Fruit fly (Drosophila melanogaster) whole organism, embryonic: Measurements from ENCODE around the gene mus101.

Experiments used
- Aef1 ChIP-seq: fragments of 200-800 bp; sonication (Bioruptor generic); IDR thresholded peaks from 3 replicates; pipeline ENCODE4 v1.3.6; 2022; ENCODE audit warnings: missing biosample characterization, missing genetic modification characterization
- Atf6 ChIP-seq: fragments of 200-800 bp; sonication (Bioruptor generic); IDR thresholded peaks from 2 replicates; pipeline ENCODE4 v1.3.6; 2022; ENCODE audit warnings: missing biosample characterization, missing genetic modification characterization
- C15 ChIP-seq: fragments of 200-800 bp; sonication (Bioruptor generic); IDR thresholded peaks from 3 replicates; pipeline ENCODE4 v1.3.6; 2022; ENCODE audit warnings: missing biosample characterization, missing genetic modification characterization
- CG10147 ChIP-seq: fragments of 200-800 bp; sonication (Bioruptor generic); optimal IDR thresholded peaks from 2 replicates; lab custom pipeline; 2019; ENCODE audit warnings: missing biosample characterization, mild to moderate bottlenecking, missing genetic modification characterization, moderate library complexity
- CG11085 ChIP-seq: fragments of 200-800 bp; sonication (Bioruptor generic); IDR thresholded peaks from 2 replicates; pipeline ENCODE4 v1.3.6; 2022; ENCODE audit warnings: missing biosample characterization, missing genetic modification characterization
- CG11456 ChIP-seq: fragments of 200-800 bp; sonication (Bioruptor generic); IDR thresholded peaks from 3 replicates; pipeline ENCODE4 v1.3.6; 2022; ENCODE audit warnings: missing biosample characterization, missing genetic modification characterization
- CG11723 ChIP-seq: fragments of 200-800 bp; sonication (Bioruptor generic); optimal IDR thresholded peaks from 2 replicates; lab custom pipeline; 2017; ENCODE audit warnings: missing biosample characterization, mild to moderate bottlenecking, missing genetic modification characterization
- CG13123 ChIP-seq: fragments of 200-800 bp; sonication (Bioruptor generic); optimal IDR thresholded peaks from 2 replicates; lab custom pipeline; 2016; ENCODE audit warnings: missing biosample characterization, missing genetic modification characterization
- CG15514 ChIP-seq: fragments of 200-800 bp; sonication (Bioruptor generic); optimal IDR thresholded peaks from 3 replicates; lab custom pipeline; 2017; ENCODE audit warnings: missing biosample characterization, missing genetic modification characterization, mild to moderate bottlenecking, moderate library complexity, missing genetic modification reagents
- CG16815 ChIP-seq: fragments of 200-800 bp; sonication (Bioruptor generic); optimal IDR thresholded peaks from 3 replicates; lab custom pipeline; 2017; ENCODE audit warnings: missing biosample characterization, mild to moderate bottlenecking, missing genetic modification characterization
- CG17385 ChIP-seq: fragments of 200-800 bp; sonication (Bioruptor generic); optimal IDR thresholded peaks from 3 replicates; lab custom pipeline; 2018; ENCODE audit warnings: missing biosample characterization, mild to moderate bottlenecking, missing genetic modification characterization
- CG18262 ChIP-seq: fragments of 200-800 bp; optimal IDR thresholded peaks from 3 replicates; lab custom pipeline; 2019; ENCODE audit warnings: missing biosample characterization, mild to moderate bottlenecking, missing genetic modification characterization, moderate library complexity
- CG2875 ChIP-seq: fragments of 200-800 bp; sonication (Bioruptor generic); optimal IDR thresholded peaks from 2 replicates; lab custom pipeline; 2017; ENCODE audit warnings: missing biosample characterization, mild to moderate bottlenecking, missing genetic modification characterization, missing genetic modification reagents
- CG31441 ChIP-seq: fragments of 200-800 bp; sonication (Bioruptor generic); IDR thresholded peaks from 2 replicates; pipeline ENCODE4 v1.3.6; 2022; ENCODE audit warnings: missing biosample characterization, missing genetic modification characterization
- CG3726 ChIP-seq: fragments of 200-800 bp; sonication (Bioruptor generic); IDR thresholded peaks from 3 replicates; pipeline ENCODE4, ENCODE4 v1.3.6; 2022; ENCODE audit warnings: missing biosample characterization, missing genetic modification characterization
- CG4820 ChIP-seq: fragments of 200-800 bp; sonication (Bioruptor generic); optimal IDR thresholded peaks from 3 replicates; lab custom pipeline; 2016; ENCODE audit warnings: missing biosample characterization, missing genetic modification characterization
- CG4854 ChIP-seq: fragments of 200-800 bp; sonication (Bioruptor generic); optimal IDR thresholded peaks from 2 replicates; lab custom pipeline; 2016; ENCODE audit warnings: missing biosample characterization, missing genetic modification characterization, inconsistent platforms
- CG8388 ChIP-seq: fragments of 200-800 bp; sonication (Bioruptor generic); optimal IDR thresholded peaks from 2 replicates; lab custom pipeline; 2019; ENCODE audit warnings: missing biosample characterization, mild to moderate bottlenecking, missing genetic modification characterization, moderate library complexity
- Dref ChIP-seq: fragments of 200-800 bp; sonication (Bioruptor generic); IDR thresholded peaks from 2 replicates; pipeline ENCODE4 v1.3.6; 2022; ENCODE audit warnings: missing biosample characterization, missing genetic modification characterization
- Ets65A ChIP-seq: fragments of 200-800 bp; sonication (Bioruptor generic); peaks from one replicate; lab custom pipeline; 2016; ENCODE audit warnings: missing biosample characterization, missing genetic modification characterization
- Hey ChIP-seq: fragments of 200-800 bp; sonication (Bioruptor generic); optimal IDR thresholded peaks from 3 replicates; lab custom pipeline; 2018; ENCODE audit warnings: missing biosample characterization, mild to moderate bottlenecking, missing genetic modification characterization
- Kr ChIP-seq: fragments of 200-800 bp; sonication (Bioruptor generic); optimal IDR thresholded peaks from 2 replicates; lab custom pipeline; 2017; ENCODE audit warnings: missing biosample characterization, mild to moderate bottlenecking, missing genetic modification characterization
- Max ChIP-seq: fragments of 200-800 bp; sonication (Bioruptor generic); optimal IDR thresholded peaks from 2 replicates; lab custom pipeline; 2016; ENCODE audit warnings: missing biosample characterization, mild to moderate bottlenecking, missing genetic modification characterization
- Meics ChIP-seq: fragments of 200-800 bp; sonication (Bioruptor generic); optimal IDR thresholded peaks from 2 replicates; lab custom pipeline; 2017; ENCODE audit warnings: missing biosample characterization, mild to moderate bottlenecking, missing genetic modification characterization
- NFAT ChIP-seq: fragments of 200-800 bp; sonication (Bioruptor generic); IDR thresholded peaks from 2 replicates; pipeline ENCODE4 v1.3.6; 2022; ENCODE audit warnings: missing biosample characterization, missing genetic modification characterization
- NK7.1 ChIP-seq: fragments of 200-800 bp; sonication (Bioruptor generic); optimal IDR thresholded peaks from 3 replicates; lab custom pipeline; 2016; ENCODE audit warnings: missing biosample characterization, missing genetic modification characterization
- Trl ChIP-seq, 3 experiments: fragments of >200 bp in 2 of 3; fragments of 200-800 bp in 1 of 3; sonication (Bioruptor generic) in 1 of 3; optimal IDR thresholded peaks; 2 replicates in 1 of 3; 3 replicates in 2 of 3; lab custom pipeline; 2016 to 2017; ENCODE audit warnings: missing biosample characterization in 1 of 3, missing genetic modification characterization in 1 of 3
- Vsx1 ChIP-seq: fragments of 200-800 bp; sonication (Bioruptor generic); optimal IDR thresholded peaks from 2 replicates; lab custom pipeline; 2017; ENCODE audit warnings: missing biosample characterization, mild to moderate bottlenecking, missing genetic modification characterization, missing genetic modification reagents
- bbx ChIP-seq: fragments of 200-800 bp; sonication (Bioruptor generic); IDR thresholded peaks from 2 replicates; pipeline ENCODE4 v1.3.6; 2022; ENCODE audit warnings: missing biosample characterization, missing genetic modification characterization; ENCODE audit not compliant: partially characterized antibody
- caup ChIP-seq: fragments of 200-800 bp; sonication (Bioruptor generic); optimal IDR thresholded peaks from 3 replicates; lab custom pipeline; 2017; ENCODE audit warnings: missing biosample characterization, mild to moderate bottlenecking, missing genetic modification characterization, moderate library complexity; ENCODE audit not compliant: severe bottlenecking
- chm ChIP-seq: fragments of 200-800 bp; sonication (Bioruptor generic); IDR thresholded peaks from 2 replicates; pipeline ENCODE4 v1.3.6; 2022; ENCODE audit warnings: missing biosample characterization, missing genetic modification characterization
- chn ChIP-seq: fragments of 200-800 bp; sonication (Bioruptor generic); optimal IDR thresholded peaks from 2 replicates; lab custom pipeline; 2016; ENCODE audit warnings: missing biosample characterization, missing genetic modification characterization
- dati ChIP-seq: fragments of 200-800 bp; sonication (Bioruptor generic); IDR thresholded peaks from 2 replicates; pipeline ENCODE4 v1.3.6; 2022; ENCODE audit warnings: missing biosample characterization, missing genetic modification characterization
- dysf ChIP-seq: fragments of 200-800 bp; sonication (Bioruptor generic); IDR thresholded peaks from 3 replicates; pipeline ENCODE4 v1.3.6; 2022; ENCODE audit warnings: missing biosample characterization, missing genetic modification characterization
- ewg ChIP-seq: fragments of 200-800 bp; sonication (Bioruptor generic); optimal IDR thresholded peaks from 3 replicates; lab custom pipeline; 2017; ENCODE audit warnings: mild to moderate bottlenecking, missing biosample characterization, missing genetic modification reagents, missing genetic modification characterization
- gem ChIP-seq: fragments of 200-800 bp; sonication (Bioruptor generic); optimal IDR thresholded peaks from 2 replicates; lab custom pipeline; 2019; ENCODE audit warnings: missing biosample characterization, mild to moderate bottlenecking, missing genetic modification characterization, moderate library complexity
- jigr1 ChIP-seq: fragments of 200-800 bp; sonication (Bioruptor generic); IDR thresholded peaks from 3 replicates; pipeline ENCODE4 v1.3.6; 2022; ENCODE audit warnings: missing biosample characterization, missing genetic modification characterization
- lbe ChIP-seq: fragments of 200-800 bp; sonication (Bioruptor generic); optimal IDR thresholded peaks from 2 replicates; lab custom pipeline; 2016; ENCODE audit warnings: missing biosample characterization, mild to moderate bottlenecking, missing genetic modification characterization
- lmd ChIP-seq: fragments of 200-800 bp; sonication (Bioruptor generic); IDR thresholded peaks from 2 replicates; pipeline ENCODE4 v1.3.6; 2022; ENCODE audit warnings: missing biosample characterization, missing genetic modification characterization
- maf-S ChIP-seq: fragments of 200-800 bp; sonication (Bioruptor generic); optimal IDR thresholded peaks from 2 replicates; lab custom pipeline; 2016; ENCODE audit warnings: missing biosample characterization, missing genetic modification characterization
- nau ChIP-seq: fragments of 200-800 bp; sonication (Bioruptor generic); optimal IDR thresholded peaks from 3 replicates; lab custom pipeline; 2017; ENCODE audit warnings: missing biosample characterization, mild to moderate bottlenecking, missing genetic modification characterization, missing genetic modification reagents
- pnt ChIP-seq: fragments of 200-800 bp; sonication (Bioruptor generic); optimal IDR thresholded peaks from 3 replicates; lab custom pipeline; 2016; ENCODE audit warnings: missing biosample characterization, missing genetic modification characterization
- repo ChIP-seq: fragments of 200-800 bp; sonication (Bioruptor generic); optimal IDR thresholded peaks from 2 replicates; lab custom pipeline; 2016; ENCODE audit warnings: missing biosample characterization, missing genetic modification characterization
- salm ChIP-seq: fragments of 200-800 bp; sonication (Bioruptor generic); optimal IDR thresholded peaks from 2 replicates; lab custom pipeline; 2018; ENCODE audit warnings: missing biosample characterization, mild to moderate bottlenecking, missing genetic modification characterization
- unc-4 ChIP-seq: fragments of 200-800 bp; sonication (Bioruptor generic); IDR thresholded peaks from 2 replicates; pipeline ENCODE4 v1.3.6; 2022; ENCODE audit warnings: missing biosample characterization, missing genetic modification characterization; ENCODE audit not compliant: partially characterized antibody
- unpg ChIP-seq: fragments of 200-800 bp; sonication (Bioruptor generic); optimal IDR thresholded peaks from 3 replicates; lab custom pipeline; 2018; ENCODE audit warnings: missing biosample characterization, mild to moderate bottlenecking, missing genetic modification characterization, moderate library complexity
- vnd ChIP-seq: fragments of 200-800 bp; sonication (Bioruptor generic); IDR thresholded peaks from 3 replicates; pipeline ENCODE4 v1.3.6; 2022; ENCODE audit warnings: missing biosample characterization, missing genetic modification characterization; ENCODE audit not compliant: partially characterized antibody
- vvl ChIP-seq: fragments of 200-800 bp; sonication (Bioruptor generic); IDR thresholded peaks from 2 replicates; pipeline ENCODE4 v1.3.6; 2022; ENCODE audit warnings: missing biosample characterization, missing genetic modification characterization
- zen ChIP-seq: fragments of 200-800 bp; sonication (Bioruptor generic); optimal IDR thresholded peaks from 3 replicates; lab custom pipeline; 2018; ENCODE audit warnings: missing biosample characterization, mild to moderate bottlenecking, missing genetic modification characterization, moderate library complexity

Gene mus101

dm6 chrX:13762372-13762883, 40.4 kb downstream of the mus101 start, which contains the start of gene rdgB:
Gene rdgB (plus strand): TSS chrX:13762752.
- TF ChIP-seq Aef1, result peak; percentile 67
- TF ChIP-seq CG8388 (GFP tag; lab: Kevin White, UChicago), result peak; percentile 67
- peak; percentile 77 for TF ChIP-seq CG4820 (GFP tag; lab: Kevin White, UChicago)
- peak; percentile 40 for TF ChIP-seq CG4854
- no peak for TF ChIP-seq CG3726 (GFP tag; lab: Robert Waterston, UW)
- TF ChIP-seq CG11085 (GFP tag; lab: Robert Waterston, UW), result peak; percentile 70
- TF ChIP-seq dysf, result peak; percentile 83
- TF ChIP-seq NFAT, result 0 out of 2 replicates have a peak, but pooled peaks have one; percentile 42
- peak; percentile 98 for TF ChIP-seq CG15514 (GFP tag; lab: Kevin White, UChicago)
- TF ChIP-seq lmd (GFP tag; lab: Robert Waterston, UW), result peak; percentile 76
- TF ChIP-seq CG10147 (GFP tag; lab: Kevin White, UChicago), result peak; percentile 78
- TF ChIP-seq nau (GFP tag; lab: Kevin White, UChicago), result peak; percentile 70
- peak; percentile 64 for TF ChIP-seq CG2875 (GFP tag; lab: Kevin White, UChicago)
- TF ChIP-seq chm, result peak; percentile 56
- no peak for TF ChIP-seq maf-S (GFP tag; lab: Kevin White, UChicago)
- peak; percentile 70 for TF ChIP-seq CG16815
- peak; percentile 48 for TF ChIP-seq Max (GFP tag; lab: Kevin White, UChicago)
- TF ChIP-seq Kr (GFP tag; lab: Kevin White, UChicago), result no peak
- TF ChIP-seq salm (tag; lab: Kevin White, UChicago), result peak; percentile 55
- 0 out of 2 replicates have a peak, but pooled peaks have one; percentile 2 for TF ChIP-seq dati
- TF ChIP-seq CG17385 (GFP tag; lab: Kevin White, UChicago), result peak; percentile 80
- peak; percentile 83 for TF ChIP-seq CG18262
- TF ChIP-seq Atf6 (GFP tag; lab: Robert Waterston, UW), result peak; percentile 70; the same call in 1 of the 2 replicates
- TF ChIP-seq gem (tag; lab: Kevin White, UChicago), result peak; percentile 89
- TF ChIP-seq Ets65A (GFP tag; lab: Kevin White, UChicago), result peak; percentile 89
- TF ChIP-seq CG11723 (GFP tag; lab: Kevin White, UChicago), result peak; percentile 72
- TF ChIP-seq unc-4 (GFP tag; lab: Robert Waterston, UW), result no peak
- peak; percentile 39 to 73 for TF ChIP-seq Trl (optimal IDR thresholded peaks at IDR 0.05; lab: Kevin White, UChicago)
- TF ChIP-seq Trl (GFP tag; optimal IDR thresholded peaks at IDR 0.05; lab: Kevin White, UChicago), result no peak
- peak; percentile 81 for TF ChIP-seq caup (GFP tag; lab: Kevin White, UChicago)
- peak; percentile 85 for TF ChIP-seq ewg (GFP tag; lab: Kevin White, UChicago)
- TF ChIP-seq Hey, result no peak
- peak; percentile 65 for TF ChIP-seq unpg (GFP tag; lab: Kevin White, UChicago)
- TF ChIP-seq jigr1 (GFP tag; lab: Robert Waterston, UW), result peak; percentile 47; the same call in 1 of the 3 replicates
- TF ChIP-seq vnd (GFP tag; lab: Robert Waterston, UW), result no peak
- peak; percentile 53; the same call in 1 of the 2 replicates for TF ChIP-seq bbx (GFP tag; lab: Robert Waterston, UW)
- TF ChIP-seq zen, result peak; percentile 16
- peak; percentile 83; the same call in 1 of the 2 replicates for TF ChIP-seq vvl (GFP tag; lab: Robert Waterston, UW)
- TF ChIP-seq Meics (GFP tag; lab: Kevin White, UChicago), result peak; percentile 87
- peak; percentile 80 for TF ChIP-seq CG11456
- TF ChIP-seq chn (GFP tag; lab: Kevin White, UChicago), result peak; percentile 33
- 0 out of 3 replicates have a peak, but pooled peaks have one; percentile 38 for TF ChIP-seq C15
- no peak for TF ChIP-seq repo
- peak; percentile 40 for TF ChIP-seq CG13123
- no peak for TF ChIP-seq Dref
- TF ChIP-seq NK7.1 (GFP tag; lab: Kevin White, UChicago), result no peak
- peak; percentile 40 for TF ChIP-seq Vsx1 (GFP tag; lab: Kevin White, UChicago)
- peak; percentile 60 for TF ChIP-seq lbe
- TF ChIP-seq CG31441 (GFP tag; lab: Robert Waterston, UW), result peak; percentile 82
- peak; percentile 6 for TF ChIP-seq pnt (GFP tag; lab: Kevin White, UChicago)
